Fruit fly (Drosophila melanogaster) S2 (cell line): ENCODE measurements around the gene CG18766.

Experiments
- CG8478 ChIP-seq: fragments of >200 bp; optimal IDR thresholded peaks from 2 replicates; lab custom pipeline; 2018
- CTCF ChIP-seq, 2 experiments: fragments of >200 bp; optimal IDR thresholded peaks; 2 replicates each; lab custom pipeline; 2018

- TF ChIP-seq CTCF (optimal IDR thresholded peaks at IDR 0.05; lab: Kevin White, UChicago) (no peak), CG8478 (no peak)
These were observed 24.1 kb downstream of the CG18766 start for dm6 chr3R:27220829-27221463.
